Worm (Caenorhabditis elegans) whole organism, young adult: Measurements from ENCODE around the gene ser-2.

ENCODE experiments used
- ceh-40 ChIP-seq: fragments of 200-800 bp; sonication (Bioruptor generic); IDR thresholded peaks from 2 replicates; pipeline ENCODE4 v1.3.6; 2022; ENCODE audit warnings: missing genetic modification characterization, missing compliant biosample characterization
- ceh-91 ChIP-seq: fragments of 200-800 bp; sonication (Bioruptor generic); IDR thresholded peaks from 2 replicates; pipeline ENCODE4 v1.3.6; 2022; ENCODE audit warnings: missing genetic modification reagents, missing genetic modification characterization, missing compliant biosample characterization
- egl-44 ChIP-seq: fragments of 200-800 bp; sonication (Bioruptor generic); IDR thresholded peaks from 2 replicates; pipeline ENCODE4 v1.3.6; 2022; ENCODE audit warnings: missing genetic modification reagents, missing genetic modification characterization, missing compliant biosample characterization
- fkh-3 ChIP-seq: sonication (generic microtip); optimal IDR thresholded peaks from 2 replicates; lab custom pipeline; 2016; ENCODE audit warnings: mild to moderate bottlenecking, missing genetic modification characterization, missing compliant biosample characterization
- gei-17 ChIP-seq: fragments of 200-800 bp; sonication (Bioruptor generic); optimal IDR thresholded peaks from 2 replicates; lab custom pipeline; 2018; ENCODE audit warnings: mild to moderate bottlenecking, missing genetic modification characterization, missing compliant biosample characterization
- hmg-20 ChIP-seq: fragments of 200-800 bp; sonication (Bioruptor generic); IDR thresholded peaks from 2 replicates; pipeline ENCODE4 v1.3.6; 2022; ENCODE audit warnings: missing genetic modification reagents, missing genetic modification characterization, missing compliant biosample characterization
- nfyb-1 ChIP-seq: fragments of 200-800 bp; sonication (Bioruptor generic); IDR thresholded peaks from 2 replicates; pipeline ENCODE4 v1.3.6; 2022; ENCODE audit warnings: missing genetic modification reagents, missing genetic modification characterization, missing compliant biosample characterization
- pha-4 ChIP-seq: fragments of 150-350 bp; sonication (generic microtip); optimal IDR thresholded peaks from 2 replicates; lab custom pipeline; 2014; ENCODE audit warnings: missing biosample characterization, missing genetic modification reagents, missing genetic modification characterization
- snpc-4 ChIP-seq, 5 experiments: fragments of 150-350 bp in 1 of 5; sonication (generic microtip) in 4 of 5; optimal IDR thresholded peaks; 2 replicates each; lab custom pipeline; 2014 to 2018; ENCODE audit warnings: missing genetic modification characterization in 5 of 5, missing biosample characterization in 3 of 5, antibody characterized with exemption in 2 of 5, mild to moderate bottlenecking in 2 of 5, missing compliant biosample characterization in 2 of 5, missing genotype in 2 of 5, moderate library complexity in 2 of 5, missing genetic modification reagents in 1 of 5
- sptf-2 ChIP-seq: fragments of 200-800 bp; sonication (Bioruptor generic); optimal IDR thresholded peaks from 2 replicates; lab custom pipeline; 2018; ENCODE audit warnings: mild to moderate bottlenecking, missing genetic modification characterization, missing compliant biosample characterization
- ztf-6 ChIP-seq: fragments of 200-800 bp; sonication (Bioruptor generic); IDR thresholded peaks from 2 replicates; pipeline ENCODE4 v1.3.6; 2022; ENCODE audit warnings: missing genetic modification reagents, missing genetic modification characterization, missing compliant biosample characterization

DNA sequence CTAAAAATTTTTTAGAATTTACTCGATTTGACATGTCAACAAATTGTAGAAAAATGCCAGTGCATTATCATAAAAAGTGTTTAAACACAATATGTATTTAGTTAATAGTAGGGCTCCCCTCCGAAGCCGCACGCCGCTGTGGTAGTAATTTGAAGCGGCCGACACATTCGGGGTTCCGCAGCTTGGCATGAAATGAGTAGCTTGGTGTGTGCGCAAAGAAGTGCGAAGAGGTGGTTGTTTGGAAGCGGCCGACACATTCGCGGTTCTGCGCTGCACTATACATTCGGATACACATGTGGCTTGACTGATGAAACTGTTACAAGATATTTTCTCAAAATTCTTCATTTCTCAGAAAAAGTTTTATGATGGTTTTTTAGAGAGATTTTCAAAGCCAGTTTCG is 17.2 kb downstream of the ser-2 start:
- TF ChIP-seq ceh-91 (GFP tag; lab: Robert Waterston, UW) (no peak), ceh-40 (GFP tag; lab: Robert Waterston, UW) (no peak), hmg-20 (GFP tag; lab: Robert Waterston, UW) (no peak), fkh-3 (tag; lab: Kevin White, UChicago) (no peak), sptf-2 (GFP tag; lab: Kevin White, UChicago) (no peak), nfyb-1 (no peak), pha-4 (tag; lab: Kevin White, UChicago) (no peak), ztf-6 (no peak), gei-17 (GFP tag; lab: Kevin White, UChicago) (no peak), egl-44 (GFP tag; lab: Robert Waterston, UW) (no peak), snpc-4 (GFP tag; optimal IDR thresholded peaks at IDR 0.05; lab: Kevin White, UChicago) (no peak), snpc-4 (tag; optimal IDR thresholded peaks at IDR 0.05; lab: Kevin White, UChicago) (peak in 2 of 4 experiments; percentile 73 to 87)
